Worm (Caenorhabditis elegans) whole organism, late embryonic: ENCODE data around the gene C37C3.9.

Experiments
- C38D4.7 ChIP-seq: fragments of 200-800 bp; sonication (Bioruptor generic); optimal IDR thresholded peaks from 2 replicates; lab custom pipeline; 2018; ENCODE audit warnings: mild to moderate bottlenecking, missing genetic modification characterization, moderate library complexity, missing compliant biosample characterization
- F13H6.1 ChIP-seq: sonication (generic microtip); optimal IDR thresholded peaks from 2 replicates; lab custom pipeline; 2016; ENCODE audit warnings: missing genetic modification characterization, missing compliant biosample characterization
- K09A11.1 ChIP-seq: sonication (generic microtip); optimal IDR thresholded peaks from 2 replicates; lab custom pipeline; 2017; ENCODE audit warnings: antibody characterized with exemption, mild to moderate bottlenecking, missing genetic modification characterization, missing compliant biosample characterization; ENCODE audit not compliant: insufficient read depth
- Y22D7AL.16 ChIP-seq: sonication (generic microtip); optimal IDR thresholded peaks from 2 replicates; lab custom pipeline; 2016; ENCODE audit warnings: missing genetic modification characterization, missing compliant biosample characterization
- ahr-1 ChIP-seq: sonication (generic microtip); optimal IDR thresholded peaks from 2 replicates; lab custom pipeline; 2016; ENCODE audit warnings: missing genetic modification characterization, missing compliant biosample characterization
- ceh-14 ChIP-seq: sonication (generic microtip); optimal IDR thresholded peaks from 2 replicates; lab custom pipeline; 2016; ENCODE audit warnings: missing genotype, missing genetic modification characterization, missing compliant biosample characterization
- ceh-19 ChIP-seq: fragments of 200-800 bp; sonication (Bioruptor generic); optimal IDR thresholded peaks from 2 replicates; lab custom pipeline; 2018; ENCODE audit warnings: mild to moderate bottlenecking, missing genetic modification characterization, missing compliant biosample characterization
- ceh-2 ChIP-seq: sonication (generic microtip); optimal IDR thresholded peaks from 2 replicates; lab custom pipeline; 2016; ENCODE audit warnings: missing genotype, missing genetic modification characterization, missing compliant biosample characterization
- ceh-24 ChIP-seq: sonication (generic microtip); optimal IDR thresholded peaks from 2 replicates; lab custom pipeline; 2016; ENCODE audit warnings: mild to moderate bottlenecking, missing genetic modification characterization, missing compliant biosample characterization
- ceh-30 ChIP-seq: fragments of 150-350 bp; optimal IDR thresholded peaks from 2 replicates; lab custom pipeline; 2014; ENCODE audit warnings: missing biosample characterization, missing genetic modification characterization
- ceh-31 ChIP-seq: sonication (generic microtip); optimal IDR thresholded peaks from 2 replicates; lab custom pipeline; 2016; ENCODE audit warnings: missing genetic modification characterization, missing compliant biosample characterization
- ceh-34 ChIP-seq: sonication (generic microtip); optimal IDR thresholded peaks from 2 replicates; lab custom pipeline; 2016; ENCODE audit warnings: mild to moderate bottlenecking, missing genetic modification characterization, missing compliant biosample characterization
- ceh-6 ChIP-seq: fragments of 200-800 bp; sonication (Bioruptor generic); optimal IDR thresholded peaks from 2 replicates; lab custom pipeline; 2018; ENCODE audit warnings: mild to moderate bottlenecking, missing genetic modification characterization, missing compliant biosample characterization
- ceh-9 ChIP-seq: sonication (generic microtip); optimal IDR thresholded peaks from 2 replicates; lab custom pipeline; 2016; ENCODE audit warnings: mild to moderate bottlenecking, missing genetic modification characterization, inconsistent platforms, missing compliant biosample characterization
- che-1 ChIP-seq: sonication (generic microtip); optimal IDR thresholded peaks from 2 replicates; lab custom pipeline; 2016; ENCODE audit warnings: mild to moderate bottlenecking, missing genetic modification characterization, missing compliant biosample characterization
- dve-1 ChIP-seq: sonication (generic microtip); optimal IDR thresholded peaks from 2 replicates; lab custom pipeline; 2017; ENCODE audit warnings: antibody characterized with exemption, mild to moderate bottlenecking, missing genetic modification characterization, missing compliant biosample characterization
- elt-2 ChIP-seq: sonication (generic microtip); optimal IDR thresholded peaks from 2 replicates; lab custom pipeline; 2016; ENCODE audit warnings: missing genetic modification reagents, missing genetic modification characterization, missing compliant biosample characterization
- elt-4 ChIP-seq: sonication (generic microtip); optimal IDR thresholded peaks from 2 replicates; lab custom pipeline; 2016; ENCODE audit warnings: missing genetic modification characterization, missing compliant biosample characterization
- ets-4 ChIP-seq: sonication (generic microtip); optimal IDR thresholded peaks from 2 replicates; lab custom pipeline; 2016; ENCODE audit warnings: missing genetic modification characterization, missing compliant biosample characterization
- fax-1 ChIP-seq: sonication (generic microtip); optimal IDR thresholded peaks from 2 replicates; lab custom pipeline; 2016; ENCODE audit warnings: missing genotype, missing genetic modification characterization, missing compliant biosample characterization
- fkh-10 ChIP-seq: fragments of 150-350 bp; optimal IDR thresholded peaks from 2 replicates; lab custom pipeline; 2014; ENCODE audit warnings: missing biosample characterization, missing genetic modification reagents, missing genetic modification characterization
- hlh-13 ChIP-seq: fragments of 200-800 bp; sonication (Bioruptor generic); optimal IDR thresholded peaks from 2 replicates; lab custom pipeline; 2018; ENCODE audit warnings: mild to moderate bottlenecking, missing genetic modification characterization, missing compliant biosample characterization
- hlh-15 ChIP-seq: sonication (generic microtip); optimal IDR thresholded peaks from 2 replicates; lab custom pipeline; 2016; ENCODE audit warnings: missing genetic modification characterization, missing compliant biosample characterization
- hlh-8 ChIP-seq: sonication (generic microtip); optimal IDR thresholded peaks from 2 replicates; lab custom pipeline; 2016; ENCODE audit warnings: missing genotype, missing genetic modification characterization, missing compliant biosample characterization
- lim-6 ChIP-seq: sonication (generic microtip); optimal IDR thresholded peaks from 2 replicates; lab custom pipeline; 2016; ENCODE audit warnings: missing genetic modification characterization, missing compliant biosample characterization
- pat-9 ChIP-seq: fragments of 200-800 bp; sonication (Bioruptor generic); optimal IDR thresholded peaks from 2 replicates; lab custom pipeline; 2018; ENCODE audit warnings: mild to moderate bottlenecking, missing genetic modification characterization, moderate library complexity, missing compliant biosample characterization
- pax-1 ChIP-seq: fragments of 150-350 bp; optimal IDR thresholded peaks from 2 replicates; lab custom pipeline; 2014; ENCODE audit warnings: missing biosample characterization, missing genetic modification characterization
- pha-2 ChIP-seq: sonication (generic microtip); optimal IDR thresholded peaks from 2 replicates; lab custom pipeline; 2017; ENCODE audit warnings: mild to moderate bottlenecking, missing genetic modification characterization, missing compliant biosample characterization
- pha-4 ChIP-seq: fragments of 150-350 bp; optimal IDR thresholded peaks from 2 replicates; lab custom pipeline; 2018; ENCODE audit warnings: missing biosample characterization, missing genetic modification reagents, missing genetic modification characterization
- pqm-1 ChIP-seq: sonication (generic microtip); optimal IDR thresholded peaks from 2 replicates; lab custom pipeline; 2016; ENCODE audit warnings: missing genetic modification characterization, missing compliant biosample characterization
- ref-2 ChIP-seq: sonication (generic microtip); optimal IDR thresholded peaks from 2 replicates; lab custom pipeline; 2016; ENCODE audit warnings: missing genetic modification characterization, missing compliant biosample characterization
- sdc-2 ChIP-seq: sonication (generic microtip); optimal IDR thresholded peaks from 2 replicates; lab custom pipeline; 2016; ENCODE audit warnings: missing genotype, missing genetic modification characterization, missing compliant biosample characterization
- sox-2 ChIP-seq: fragments of 200-800 bp; sonication (Bioruptor generic); IDR thresholded peaks from 2 replicates; pipeline ENCODE4 v1.3.6; 2022; ENCODE audit warnings: missing genetic modification reagents, missing genetic modification characterization, missing compliant biosample characterization
- unc-3 ChIP-seq, 2 experiments: fragments of 200-800 bp in 1 of 2; sonication (Bioruptor generic) in 1 of 2; sonication (generic microtip) in 1 of 2; conservative IDR thresholded peaks in 1 of 2; optimal IDR thresholded peaks in 1 of 2; 2 replicates each; pipeline versions ENCODE4 v1.3.6 to Lab custom; 2016 to 2022; ENCODE audit warnings: missing compliant biosample characterization in 2 of 2, missing genetic modification characterization in 2 of 2, missing genetic modification reagents in 1 of 2
- unc-42 ChIP-seq: sonication (generic microtip); optimal IDR thresholded peaks from 2 replicates; lab custom pipeline; 2016; ENCODE audit warnings: missing genotype, missing genetic modification characterization, missing compliant biosample characterization
- unc-55 ChIP-seq: sonication (generic microtip); optimal IDR thresholded peaks from 2 replicates; lab custom pipeline; 2017; ENCODE audit warnings: missing biosample characterization, missing genetic modification reagents, missing genetic modification characterization

The C37C3.9 gene

DNA sequence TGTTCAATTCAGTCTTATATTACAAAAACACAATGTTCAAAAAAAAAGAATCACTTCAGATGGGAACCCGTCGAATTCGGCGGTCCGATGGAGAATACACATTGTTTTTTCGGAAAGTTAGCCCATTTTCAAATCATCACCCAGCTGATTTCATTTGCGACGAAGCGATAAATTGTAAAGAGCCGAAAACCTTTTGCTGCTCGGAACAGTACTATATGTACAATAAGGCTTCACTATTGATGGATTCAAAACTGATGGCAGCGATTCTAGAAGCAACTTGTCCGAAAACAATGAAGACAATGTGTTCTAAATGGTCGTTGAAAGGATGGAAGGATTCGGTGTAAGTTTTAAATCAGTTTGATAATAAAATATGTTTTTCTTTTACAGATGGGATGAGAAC lies 3.4 kb upstream of the C37C3.9 start, which contains the start of gene C37C3.1:
Gene C37C3.1, plus strand, starts transcription at position 33 of the 400 bp plus-strand sequence.
- TF ChIP-seq unc-3 (GFP tag; conservative IDR thresholded peaks at IDR 0.05; lab: Robert Waterston, UW), result no peak
- no peak for TF ChIP-seq unc-3 (tag; optimal IDR thresholded peaks at IDR 0.05; lab: Kevin White, UChicago)
- no peak for TF ChIP-seq dve-1 (tag; lab: Kevin White, UChicago)
- no peak for TF ChIP-seq ceh-6 (GFP tag; lab: Kevin White, UChicago)
- no peak for TF ChIP-seq elt-4 (tag; lab: Kevin White, UChicago)
- no peak for TF ChIP-seq hlh-15 (tag; lab: Kevin White, UChicago)
- TF ChIP-seq ceh-24 (tag; lab: Kevin White, UChicago), result no peak
- no peak for TF ChIP-seq unc-42 (tag; lab: Kevin White, UChicago)
- no peak for TF ChIP-seq F13H6.1 (tag; lab: Kevin White, UChicago)
- TF ChIP-seq ceh-30, result no peak
- no peak for TF ChIP-seq fkh-10 (GFP tag; lab: Kevin White, UChicago)
- no peak for TF ChIP-seq ceh-19 (GFP tag; lab: Kevin White, UChicago)
- TF ChIP-seq pax-1 (tag; lab: Kevin White, UChicago), result no peak
- no peak for TF ChIP-seq sdc-2 (tag; lab: Kevin White, UChicago)
- no peak for TF ChIP-seq Y22D7AL.16
- no peak for TF ChIP-seq ceh-2 (tag; lab: Kevin White, UChicago)
- no peak for TF ChIP-seq ceh-34 (tag; lab: Kevin White, UChicago)
- no peak for TF ChIP-seq sox-2
- TF ChIP-seq pha-2, result no peak
- TF ChIP-seq ceh-14, result no peak

DNA sequence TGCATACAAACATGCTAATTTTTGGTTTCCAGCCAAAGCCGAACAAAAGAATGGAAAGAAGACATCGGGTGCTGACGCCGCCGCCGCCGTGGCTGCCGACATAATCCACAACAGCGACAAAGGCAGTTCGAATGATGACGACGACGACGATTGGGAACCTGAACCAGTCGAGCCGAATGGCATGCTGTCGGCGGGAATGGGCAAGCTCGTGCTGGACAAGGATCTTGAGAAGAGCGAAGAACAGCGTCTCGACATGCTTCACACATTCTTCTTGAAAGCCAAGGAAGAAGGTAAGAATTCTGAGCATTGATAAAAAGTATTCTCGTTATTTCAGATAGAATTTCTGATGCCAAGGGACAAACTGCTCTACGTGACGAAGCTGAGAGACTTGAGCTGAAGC lies 2.1 kb upstream of the C37C3.9 start:
- TF ChIP-seq ceh-24 (tag; lab: Kevin White, UChicago) (no peak), hlh-13 (GFP tag; lab: Kevin White, UChicago) (no peak), pqm-1 (no peak), pha-4 (tag; lab: Kevin White, UChicago) (no peak)

DNA sequence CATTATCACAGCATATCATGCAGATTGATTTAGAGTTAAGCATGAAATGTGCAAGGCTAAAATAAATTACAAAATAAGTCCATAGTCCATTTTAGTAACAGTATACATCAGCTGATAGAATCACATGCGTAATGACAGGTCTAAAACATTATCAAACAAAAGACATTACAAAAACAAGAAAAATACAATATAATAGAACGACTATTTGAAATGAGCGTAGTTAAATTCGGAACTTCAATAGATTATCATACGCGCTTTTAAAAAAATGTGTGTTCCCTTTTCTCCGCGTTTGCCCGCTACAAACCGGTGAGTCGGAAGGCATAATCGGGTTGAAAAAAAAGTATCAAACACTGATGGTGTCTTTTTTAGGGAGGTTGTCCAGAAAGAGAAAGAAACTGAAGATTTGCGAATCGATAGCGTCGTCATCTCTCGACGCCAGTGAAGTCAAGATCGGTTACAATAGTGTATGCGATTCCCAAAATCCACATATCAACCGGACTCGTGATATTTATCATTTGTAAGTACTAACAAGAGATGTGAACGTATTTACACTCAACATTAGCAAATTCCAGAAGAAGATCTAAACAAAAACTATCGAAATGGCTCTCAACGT lies 988 bp upstream of the C37C3.9 start, which contains the start of gene C37C3.2:
Gene C37C3.2, plus strand, starts transcription at position 563 of the 613 bp plus-strand sequence.
- TF ChIP-seq ceh-31 (tag; lab: Kevin White, UChicago) (no peak), unc-42 (tag; lab: Kevin White, UChicago) (no peak), sdc-2 (tag; lab: Kevin White, UChicago) (no peak), pat-9 (no peak), K09A11.1 (tag; lab: Kevin White, UChicago) (no peak)
- TF ChIP-seq, all 69 proteins: peak for 0

DNA sequence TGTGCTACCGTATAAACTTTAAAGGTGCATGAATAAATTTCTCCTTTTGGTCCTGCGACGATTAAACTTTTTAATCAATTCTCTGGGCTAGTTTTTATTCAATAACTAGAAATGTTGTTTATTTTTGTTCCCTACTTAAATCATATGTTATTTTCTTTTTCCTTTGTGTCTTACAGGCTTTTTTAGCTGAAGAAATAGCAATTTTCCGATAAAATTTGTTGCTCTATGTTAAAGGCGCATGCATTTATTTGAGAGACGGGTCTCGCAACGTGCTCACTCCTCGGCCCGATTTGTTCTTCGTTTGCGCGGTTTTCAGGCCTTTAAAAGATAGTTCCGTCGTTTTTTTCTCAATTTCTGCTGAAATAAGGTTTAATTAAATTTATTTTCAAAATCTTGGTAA lies 600 bp downstream of the C37C3.9 start:
- TF ChIP-seq hlh-8 (tag; lab: Kevin White, UChicago) (no peak), che-1 (no peak), C38D4.7 (GFP tag; lab: Kevin White, UChicago) (no peak), Y22D7AL.16 (no peak), elt-2 (tag; lab: Kevin White, UChicago) (no peak), pqm-1 (no peak), fax-1 (no peak), ets-4 (tag; lab: Kevin White, UChicago) (no peak), unc-55 (GFP tag; lab: Kevin White, UChicago) (no peak), lim-6 (tag; lab: Kevin White, UChicago) (no peak), ceh-9 (tag; lab: Kevin White, UChicago) (no peak), ceh-31 (tag; lab: Kevin White, UChicago) (no peak), ref-2 (no peak), ahr-1 (tag; lab: Kevin White, UChicago) (no peak)
